Worm (Caenorhabditis elegans): ENCODE data around the gene clhm-1.
A peak's percentile ranks its signal among the peaks of the same experiment; 100 is the strongest.

clhm-1 gene

DNA sequence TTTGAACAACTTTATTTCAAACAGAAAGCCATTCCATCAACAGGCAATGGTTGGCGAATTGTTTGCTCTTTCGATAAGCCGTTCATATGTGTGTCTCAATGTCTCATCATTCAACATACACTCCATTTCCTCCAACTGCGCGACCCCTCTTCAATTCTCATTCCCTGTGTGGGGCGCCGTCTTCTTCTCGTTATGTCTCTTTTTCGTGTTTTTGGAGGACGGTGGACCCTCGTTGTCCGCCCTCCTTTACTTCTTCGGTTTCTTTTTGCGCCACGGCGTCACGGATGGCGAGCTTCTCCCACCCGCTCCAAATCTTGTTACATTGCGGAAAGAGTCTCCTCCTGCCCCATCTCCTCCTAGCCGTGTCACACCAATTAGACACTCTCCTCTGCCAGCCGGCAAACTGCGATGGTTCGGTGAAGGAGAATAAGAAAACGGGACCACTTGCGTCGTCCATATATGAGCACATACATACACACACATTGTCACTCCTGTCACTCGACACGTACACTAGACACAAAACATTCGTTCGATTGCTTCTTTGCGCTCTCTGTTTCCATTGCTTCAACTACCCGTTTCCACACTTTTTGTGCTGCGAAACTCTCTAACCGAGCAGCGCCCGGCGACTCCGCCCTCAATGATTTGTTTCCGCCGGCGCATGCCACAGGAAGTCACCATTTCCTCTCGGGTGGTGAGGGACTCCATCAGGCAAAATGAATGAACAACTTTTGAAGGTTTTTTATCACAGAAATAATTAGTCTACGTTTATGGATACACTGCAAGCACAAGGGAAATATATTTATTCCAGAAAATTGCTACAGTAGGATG is 42.5 kb downstream of the clhm-1 start:
- TF ChIP-seq hpl-2 (GFP tag; optimal IDR thresholded peaks at IDR 0.05) (no peak), dpl-1 (GFP tag; optimal IDR thresholded peaks at IDR 0.05) (no peak), irx-1 (tag; optimal IDR thresholded peaks at IDR 0.05) (no peak), unc-86 (tag; optimal IDR thresholded peaks at IDR 0.05) (peak; percentile 1), alr-1 (tag; optimal IDR thresholded peaks at IDR 0.05; ENCODE audit: borderline replicate concordance) (no peak), fkh-8 (tag; optimal IDR thresholded peaks at IDR 0.05) (peak; percentile 58), hlh-4 (tag; optimal IDR thresholded peaks at IDR 0.05) (no peak), tbx-2 (tag; optimal IDR thresholded peaks at IDR 0.05) (peak; percentile 19), lin-14 (GFP tag; optimal IDR thresholded peaks at IDR 0.05) (peak; percentile 61)

DNA sequence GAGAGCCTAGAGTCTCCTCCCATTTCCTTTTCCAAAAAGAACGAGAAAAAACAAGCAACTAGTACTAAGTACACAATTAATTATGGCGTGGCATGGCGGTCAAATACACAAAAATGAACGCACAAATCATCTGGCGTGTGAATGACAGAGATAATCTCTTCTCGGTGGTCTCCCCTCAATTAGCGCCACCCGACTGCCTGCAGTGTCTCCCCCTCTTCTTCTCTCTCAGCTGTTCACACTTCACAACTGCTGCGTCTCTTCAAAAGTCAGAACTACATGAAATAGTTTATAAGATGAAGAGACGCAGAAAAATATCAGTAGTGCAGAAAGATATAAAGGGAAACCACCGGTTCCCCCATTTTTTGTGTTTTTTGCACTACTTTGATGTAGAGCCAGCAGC is 43.4 kb downstream of the clhm-1 start:
- no peak for TF ChIP-seq mab-9 (GFP tag; IDR thresholded peaks at IDR 0.05)
- peak in 1 of 2 experiments; percentile 26 for TF ChIP-seq egl-27 (tag; optimal IDR thresholded peaks at IDR 0.05)
- no peak for TF ChIP-seq fos-1 (tag; optimal IDR thresholded peaks at IDR 0.05)
- peak in 4 of 6 experiments; percentile 1 to 68 (median 34) for TF ChIP-seq elt-3 (tag; optimal IDR thresholded peaks at IDR 0.05)
- no peak for TF ChIP-seq nhr-76 (tag; optimal IDR thresholded peaks at IDR 0.05)
- TF ChIP-seq unc-86 (tag; optimal IDR thresholded peaks at IDR 0.05): peak; percentile 10
- no peak for TF ChIP-seq C04F5.9 (tag; optimal IDR thresholded peaks at IDR 0.05)
- no peak for TF ChIP-seq pag-3 (tag; optimal IDR thresholded peaks at IDR 0.05; ENCODE audit: borderline replicate concordance, insufficient read depth)
- peak; percentile 96 for TF ChIP-seq lin-14 (GFP tag; optimal IDR thresholded peaks at IDR 0.05)
- TF ChIP-seq nhr-19 (GFP tag; conservative IDR thresholded peaks at IDR 0.05): peak; percentile 71
- no peak for TF ChIP-seq aha-1 (tag; optimal IDR thresholded peaks at IDR 0.05)
- TF ChIP-seq mdl-1 (tag; optimal IDR thresholded peaks at IDR 0.05): peak in 1 of 2 experiments; percentile 58
- peak; percentile 5 for TF ChIP-seq elt-2 (tag; optimal IDR thresholded peaks at IDR 0.05)
- TF ChIP-seq nhr-47 (tag; optimal IDR thresholded peaks at IDR 0.05): peak; percentile 56
- TF ChIP-seq unc-30 (tag; optimal IDR thresholded peaks at IDR 0.05): no peak
- peak; percentile 18 for TF ChIP-seq swsn-7 (tag; optimal IDR thresholded peaks at IDR 0.05)
- TF ChIP-seq nhr-20 (tag; optimal IDR thresholded peaks at IDR 0.05): peak; percentile 76
- peak; percentile 45 for TF ChIP-seq ztf-4 (tag; optimal IDR thresholded peaks at IDR 0.05)
- TF ChIP-seq nhr-71 (tag; optimal IDR thresholded peaks at IDR 0.05): peak; percentile 87
- no peak for TF ChIP-seq ces-1 (GFP tag; optimal IDR thresholded peaks at IDR 0.05)
- no peak for TF ChIP-seq nhr-12 (tag; optimal IDR thresholded peaks at IDR 0.05)
- TF ChIP-seq C16A3.4 (tag; optimal IDR thresholded peaks at IDR 0.05): no peak
- no peak for TF ChIP-seq nhr-237 (tag; optimal IDR thresholded peaks at IDR 0.05)
- peak; percentile 23 for TF ChIP-seq sox-4 (tag; optimal IDR thresholded peaks at IDR 0.05)
- TF ChIP-seq nhr-77 (tag; optimal IDR thresholded peaks at IDR 0.05): peak; percentile 20
- TF ChIP-seq aly-2 (tag; optimal IDR thresholded peaks at IDR 0.05): no peak
- peak; percentile 58 to 77 for TF ChIP-seq lsy-2 (tag; optimal IDR thresholded peaks at IDR 0.05)
- TF ChIP-seq irx-1 (tag; optimal IDR thresholded peaks at IDR 0.05): peak; percentile 60
- TF ChIP-seq F16B12.6 (tag; optimal IDR thresholded peaks at IDR 0.05): no peak
- no peak for TF ChIP-seq pqm-1 (tag; optimal IDR thresholded peaks at IDR 0.05)
- TF ChIP-seq unc-62 (GFP tag; optimal IDR thresholded peaks at IDR 0.05): no peak
- TF ChIP-seq fkh-4 (tag; optimal IDR thresholded peaks at IDR 0.05; ENCODE audit: borderline replicate concordance): no peak
- TF ChIP-seq mep-1 (tag; optimal IDR thresholded peaks at IDR 0.05): peak; percentile 79
- peak; percentile 27 to 36 for TF ChIP-seq efl-1 (optimal IDR thresholded peaks at IDR 0.05)
- TF ChIP-seq efl-1 (GFP tag; optimal IDR thresholded peaks at IDR 0.05 in 1 of 2): peak in 1 of 2 experiments; percentile 60
- TF ChIP-seq hlh-17 (GFP tag; optimal IDR thresholded peaks at IDR 0.05; ENCODE audit: borderline replicate concordance): no peak
- TF ChIP-seq sup-37 (GFP tag; optimal IDR thresholded peaks at IDR 0.05): no peak
- no peak for TF ChIP-seq nhr-28 (tag; optimal IDR thresholded peaks at IDR 0.05)
- peak; percentile 93 for TF ChIP-seq nhr-85 (tag)
- no peak for TF ChIP-seq lin-15B (tag; optimal IDR thresholded peaks at IDR 0.05)
- no peak for TF ChIP-seq pax-3 (tag; optimal IDR thresholded peaks at IDR 0.05)
- TF ChIP-seq skn-1 (tag; optimal IDR thresholded peaks at IDR 0.05): no peak
- no peak for TF ChIP-seq ceh-88 (GFP tag; IDR thresholded peaks at IDR 0.05)
- no peak for TF ChIP-seq jun-1 (tag; optimal IDR thresholded peaks at IDR 0.05)
